Worm (Caenorhabditis elegans) whole organism, L2 larva: ENCODE measurements around the gene K06H7.7.

ENCODE experiments used
- C34F6.9 ChIP-seq: fragments of 150-350 bp; optimal IDR thresholded peaks from 2 replicates; lab custom pipeline; 2014; ENCODE audit warnings: missing biosample characterization, missing genetic modification characterization
- F13H6.1 ChIP-seq: sonication (generic microtip); optimal IDR thresholded peaks from 2 replicates; lab custom pipeline; 2016; ENCODE audit warnings: missing genetic modification characterization, missing compliant biosample characterization
- R02D3.7 ChIP-seq: fragments of 150-350 bp; optimal IDR thresholded peaks from 2 replicates; lab custom pipeline; 2014; ENCODE audit warnings: missing biosample characterization, missing genetic modification characterization
- Y55F3AM.14 ChIP-seq: fragments of 200-800 bp; sonication (Bioruptor generic); optimal IDR thresholded peaks from 2 replicates; lab custom pipeline; 2018; ENCODE audit warnings: mild to moderate bottlenecking, missing genetic modification characterization, missing compliant biosample characterization
- ZK546.5 ChIP-seq: sonication (generic microtip); optimal IDR thresholded peaks from 2 replicates; lab custom pipeline; 2017; ENCODE audit warnings: missing biosample characterization, missing genetic modification characterization
- alr-1 ChIP-seq: fragments of 150-350 bp; optimal IDR thresholded peaks from 2 replicates; lab custom pipeline; 2014; ENCODE audit warnings: missing biosample characterization, missing genetic modification characterization
- aly-2 ChIP-seq: fragments of 150-350 bp; optimal IDR thresholded peaks from 2 replicates; lab custom pipeline; 2014; ENCODE audit warnings: missing biosample characterization, missing genetic modification characterization
- ama-1 ChIP-seq: fragments of 150-350 bp; optimal IDR thresholded peaks from 2 replicates; lab custom pipeline; 2018; ENCODE audit warnings: inconsistent platforms
- blmp-1 ChIP-seq: sonication (generic microtip); optimal IDR thresholded peaks from 2 replicates; lab custom pipeline; 2017; ENCODE audit warnings: missing genetic modification characterization, mild to moderate bottlenecking, missing compliant biosample characterization, antibody characterized with exemption, moderate library complexity; ENCODE audit not compliant: insufficient read depth
- ceh-16 ChIP-seq: fragments of 150-350 bp; optimal IDR thresholded peaks from 2 replicates; lab custom pipeline; 2014; ENCODE audit warnings: missing biosample characterization, missing genetic modification characterization
- ceh-82 ChIP-seq: fragments of 150-350 bp; optimal IDR thresholded peaks from 2 replicates; lab custom pipeline; 2014; ENCODE audit warnings: missing biosample characterization, missing genetic modification characterization
- crh-2 ChIP-seq: sonication (generic microtip); optimal IDR thresholded peaks from 2 replicates; lab custom pipeline; 2017; ENCODE audit warnings: missing biosample characterization, missing genetic modification characterization
- dmd-4 ChIP-seq: sonication (generic microtip); optimal IDR thresholded peaks from 2 replicates; lab custom pipeline; 2017; ENCODE audit warnings: missing biosample characterization, missing genetic modification characterization
- egl-27 ChIP-seq: sonication (generic microtip); optimal IDR thresholded peaks from 3 replicates; lab custom pipeline; 2017; ENCODE audit warnings: missing biosample characterization, missing genetic modification reagents, missing genetic modification characterization
- elt-1 ChIP-seq: fragments of 150-350 bp; optimal IDR thresholded peaks from 2 replicates; lab custom pipeline; 2014; ENCODE audit warnings: missing biosample characterization, missing genetic modification characterization
- elt-3 ChIP-seq: sonication (generic microtip); optimal IDR thresholded peaks from 2 replicates; lab custom pipeline; 2017; ENCODE audit warnings: missing biosample characterization, missing genetic modification characterization
- fos-1 ChIP-seq: fragments of 150-350 bp; optimal IDR thresholded peaks from 2 replicates; lab custom pipeline; 2014; ENCODE audit warnings: missing biosample characterization, missing genetic modification characterization
- gmeb-1 ChIP-seq: fragments of 150-350 bp; optimal IDR thresholded peaks from 2 replicates; lab custom pipeline; 2014; ENCODE audit warnings: missing biosample characterization, missing genetic modification characterization
- lin-11 ChIP-seq: fragments of 150-350 bp; sonication (generic microtip); optimal IDR thresholded peaks from 2 replicates; lab custom pipeline; 2014; ENCODE audit warnings: missing biosample characterization, missing genetic modification characterization, inconsistent platforms, mixed read lengths
- lin-13 ChIP-seq: fragments of 150-350 bp; optimal IDR thresholded peaks from 2 replicates; lab custom pipeline; 2014; ENCODE audit warnings: missing biosample characterization, missing genetic modification reagents, missing genetic modification characterization
- lin-39 ChIP-seq: fragments of 150-350 bp; optimal IDR thresholded peaks from 2 replicates; lab custom pipeline; 2014; ENCODE audit warnings: missing biosample characterization, missing genetic modification reagents, missing genetic modification characterization
- lsy-2 ChIP-seq, 2 experiments: fragments of 150-350 bp in 1 of 2; sonication (generic microtip) in 1 of 2; optimal IDR thresholded peaks; 2 replicates each; lab custom pipeline; 2014 to 2017; ENCODE audit warnings: missing biosample characterization in 2 of 2, missing genetic modification characterization in 2 of 2
- mab-5 ChIP-seq: fragments of 150-350 bp; optimal IDR thresholded peaks from 2 replicates; lab custom pipeline; 2014; ENCODE audit warnings: missing biosample characterization, missing genetic modification characterization
- mbf-1 ChIP-seq: sonication (generic microtip); optimal IDR thresholded peaks from 2 replicates; lab custom pipeline; 2017; ENCODE audit warnings: missing biosample characterization, missing genetic modification characterization
- mdl-1 ChIP-seq, 2 experiments: fragments of 150-350 bp in 1 of 2; sonication (generic microtip) in 1 of 2; optimal IDR thresholded peaks; 2 replicates each; lab custom pipeline; 2017; ENCODE audit warnings: missing biosample characterization in 2 of 2, missing genetic modification characterization in 2 of 2
- nhr-10 ChIP-seq: sonication (generic microtip); optimal IDR thresholded peaks from 2 replicates; lab custom pipeline; 2017; ENCODE audit warnings: missing biosample characterization, missing genetic modification characterization
- nhr-11 ChIP-seq: fragments of 150-350 bp; optimal IDR thresholded peaks from 2 replicates; lab custom pipeline; 2014; ENCODE audit warnings: missing biosample characterization, missing genetic modification characterization
- nhr-12 ChIP-seq: fragments of 150-350 bp; optimal IDR thresholded peaks from 2 replicates; lab custom pipeline; 2014; ENCODE audit warnings: missing biosample characterization, missing genetic modification characterization
- nhr-129 ChIP-seq: fragments of 150-350 bp; optimal IDR thresholded peaks from 2 replicates; lab custom pipeline; 2014; ENCODE audit warnings: missing biosample characterization, missing genetic modification characterization
- nhr-21 ChIP-seq: fragments of 150-350 bp; optimal IDR thresholded peaks from 2 replicates; lab custom pipeline; 2014; ENCODE audit warnings: missing biosample characterization, missing genetic modification characterization
- nhr-23 ChIP-seq: fragments of 150-350 bp; optimal IDR thresholded peaks from 2 replicates; lab custom pipeline; 2014; ENCODE audit warnings: missing biosample characterization, missing genetic modification reagents, missing genetic modification characterization
- nhr-237 ChIP-seq: fragments of 150-350 bp; optimal IDR thresholded peaks from 2 replicates; lab custom pipeline; 2014; ENCODE audit warnings: missing biosample characterization, missing genetic modification characterization
- nhr-25 ChIP-seq: fragments of 150-350 bp; sonication (generic microtip); optimal IDR thresholded peaks from 3 replicates; lab custom pipeline; 2014; ENCODE audit warnings: missing biosample characterization, missing genetic modification characterization
- nhr-6 ChIP-seq: fragments of 150-350 bp; optimal IDR thresholded peaks from 2 replicates; lab custom pipeline; 2014; ENCODE audit warnings: missing biosample characterization, missing genetic modification characterization
- nhr-77 ChIP-seq: fragments of 150-350 bp; optimal IDR thresholded peaks from 2 replicates; lab custom pipeline; 2014; ENCODE audit warnings: missing biosample characterization, missing genetic modification characterization
- peb-1 ChIP-seq: fragments of 150-350 bp; optimal IDR thresholded peaks from 2 replicates; lab custom pipeline; 2014; ENCODE audit warnings: missing biosample characterization, missing genetic modification characterization
- sem-4 ChIP-seq: fragments of 150-350 bp; optimal IDR thresholded peaks from 2 replicates; lab custom pipeline; 2014; ENCODE audit warnings: missing biosample characterization, missing genetic modification reagents, missing genetic modification characterization
- skn-1 ChIP-seq: sonication (generic microtip); optimal IDR thresholded peaks from 2 replicates; lab custom pipeline; 2017; ENCODE audit warnings: missing biosample characterization, missing genetic modification characterization
- sma-3 ChIP-seq: sonication (generic microtip); optimal IDR thresholded peaks from 2 replicates; lab custom pipeline; 2016; ENCODE audit warnings: missing genetic modification reagents, missing genetic modification characterization, missing compliant biosample characterization
- sma-9 ChIP-seq, 2 experiments: fragments of 150-350 bp in 1 of 2; sonication (generic microtip) in 1 of 2; optimal IDR thresholded peaks; 2 replicates each; lab custom pipeline; 2014 to 2016; ENCODE audit warnings: missing genetic modification characterization in 2 of 2, mild to moderate bottlenecking in 1 of 2, missing biosample characterization in 1 of 2, missing compliant biosample characterization in 1 of 2, missing genetic modification reagents in 1 of 2, moderate library complexity in 1 of 2
- snpc-4 ChIP-seq: fragments of 150-350 bp; optimal IDR thresholded peaks from 2 replicates; lab custom pipeline; 2014; ENCODE audit warnings: missing biosample characterization, missing genetic modification characterization
- unc-39 ChIP-seq: fragments of 150-350 bp; optimal IDR thresholded peaks from 2 replicates; lab custom pipeline; 2014; ENCODE audit warnings: missing biosample characterization, missing genetic modification characterization
- unc-55 ChIP-seq: fragments of 150-350 bp; sonication (generic microtip); optimal IDR thresholded peaks from 3 replicates; lab custom pipeline; 2014; ENCODE audit warnings: missing biosample characterization, missing genetic modification reagents, missing genetic modification characterization
- unc-62 ChIP-seq: fragments of 150-350 bp; optimal IDR thresholded peaks from 2 replicates; lab custom pipeline; 2014; ENCODE audit warnings: missing biosample characterization, missing genetic modification reagents, missing genetic modification characterization
- zag-1 ChIP-seq: fragments of 150-350 bp; optimal IDR thresholded peaks from 2 replicates; lab custom pipeline; 2014; ENCODE audit warnings: missing biosample characterization, missing genetic modification characterization
- ztf-1 ChIP-seq: fragments of 200-800 bp; sonication (Bioruptor generic); conservative IDR thresholded peaks from 2 replicates; pipeline ENCODE4 v1.3.6; 2022; ENCODE audit warnings: missing genetic modification characterization, missing compliant biosample characterization
- ztf-11 ChIP-seq: sonication (generic microtip); optimal IDR thresholded peaks from 2 replicates; lab custom pipeline; 2017; ENCODE audit warnings: missing biosample characterization, missing genetic modification characterization
- ztf-4 ChIP-seq: fragments of 150-350 bp; optimal IDR thresholded peaks from 2 replicates; lab custom pipeline; 2014; ENCODE audit warnings: missing biosample characterization, missing genetic modification characterization

Gene K06H7.7

ce11 chrIII:8109459-8110057, 24.3 kb upstream of the K06H7.7 start:
- TF ChIP-seq elt-1 (tag; lab: Kevin White, UChicago) (no peak), nhr-23 (tag; lab: Kevin White, UChicago) (no peak), egl-27 (tag; lab: Kevin White, UChicago) (peak; percentile 8), nhr-77 (tag; lab: Kevin White, UChicago) (no peak), lin-11 (peak; percentile 59), dmd-4 (tag; lab: Kevin White, UChicago) (no peak), nhr-11 (tag; lab: Kevin White, UChicago) (no peak), peb-1 (tag; lab: Kevin White, UChicago) (no peak), nhr-25 (tag; lab: Kevin White, UChicago) (peak; percentile 20), nhr-237 (tag; lab: Kevin White, UChicago) (no peak), mbf-1 (no peak), ztf-1 (GFP tag; lab: Robert Waterston, UW) (no peak), F13H6.1 (tag; lab: Kevin White, UChicago) (peak; percentile 63), ama-1 (lab: Kevin White, UChicago) (no peak), sma-3 (GFP tag; lab: Kevin White, UChicago) (peak; percentile 67), unc-55 (peak; percentile 59), fos-1 (tag; lab: Kevin White, UChicago) (peak; percentile 33), zag-1 (tag; lab: Kevin White, UChicago) (no peak), sma-9 (GFP tag; optimal IDR thresholded peaks at IDR 0.05; lab: Kevin White, UChicago) (peak; percentile 66), sma-9 (tag; optimal IDR thresholded peaks at IDR 0.05; lab: Kevin White, UChicago) (no peak), elt-3 (tag; lab: Kevin White, UChicago) (no peak), nhr-129 (peak; percentile 84), ceh-82 (tag; lab: Kevin White, UChicago) (no peak), lin-39 (tag; lab: Kevin White, UChicago) (no peak), ztf-4 (tag; lab: Kevin White, UChicago) (peak; percentile 47), Y55F3AM.14 (GFP tag; lab: Kevin White, UChicago) (peak; percentile 61), nhr-10 (tag; lab: Kevin White, UChicago) (no peak), blmp-1 (tag; lab: Kevin White, UChicago) (no peak), unc-62 (GFP tag; lab: Kevin White, UChicago) (no peak), mdl-1 (tag; optimal IDR thresholded peaks at IDR 0.05; lab: Kevin White, UChicago) (no peak), ceh-16 (peak; percentile 8), nhr-6 (tag; lab: Kevin White, UChicago) (no peak), crh-2 (peak; percentile 51), lin-13 (peak; percentile 70), ztf-11 (no peak), ZK546.5 (no peak), sem-4 (tag; lab: Kevin White, UChicago) (peak; percentile 48), nhr-21 (tag; lab: Kevin White, UChicago) (peak; percentile 82), mab-5 (tag; lab: Kevin White, UChicago) (no peak), skn-1 (tag; lab: Kevin White, UChicago) (no peak), nhr-12 (no peak), C34F6.9 (tag; lab: Kevin White, UChicago) (peak; percentile 75), lsy-2 (tag; optimal IDR thresholded peaks at IDR 0.05; lab: Kevin White, UChicago) (peak; percentile 73 to 81), gmeb-1 (tag; lab: Kevin White, UChicago) (peak; percentile 66), snpc-4 (tag; lab: Kevin White, UChicago) (peak; percentile 0), unc-39 (tag; lab: Kevin White, UChicago) (no peak), aly-2 (tag; lab: Kevin White, UChicago) (no peak), alr-1 (tag; lab: Kevin White, UChicago) (no peak), R02D3.7 (tag; lab: Kevin White, UChicago) (no peak)
- TF ChIP-seq, all 48 proteins: peak for 20
